Worm (Caenorhabditis elegans) whole organism, L4 larva: ENCODE measurements around the gene gcy-22.

ENCODE experiments used
- duxl-1 ChIP-seq: sonication (generic microtip); optimal IDR thresholded peaks from 2 replicates; lab custom pipeline; 2016; ENCODE audit warnings: mild to moderate bottlenecking, missing genetic modification characterization, moderate library complexity, missing compliant biosample characterization; ENCODE audit not compliant: poor library complexity
- nhr-28 ChIP-seq: fragments of 150-350 bp; optimal IDR thresholded peaks from 2 replicates; lab custom pipeline; 2014; ENCODE audit warnings: missing biosample characterization, missing genetic modification characterization
- tra-1 ChIP-seq: fragments of 200-800 bp; sonication (Bioruptor generic); IDR thresholded peaks from 2 replicates; pipeline ENCODE4 v1.3.6; 2022; ENCODE audit warnings: missing genetic modification reagents, missing genetic modification characterization, missing compliant biosample characterization

ce11 chrV:20771702-20772101, 53.2 kb downstream of the gcy-22 start:
- TF ChIP-seq duxl-1 (tag; lab: Kevin White, UChicago) (no peak), tra-1 (GFP tag; lab: Robert Waterston, UW) (no peak), nhr-28 (tag; lab: Kevin White, UChicago) (no peak)
